Worm (Caenorhabditis elegans): ENCODE results near the gene nhr-164.
"Not testable (repeated sequence)": the region's sequence is repeated elsewhere in the genome, so short reads cannot be mapped to it uniquely, and the experiment has no call there.

- TF ChIP-seq pax-1 (tag; optimal IDR thresholded peaks at IDR 0.05); ceh-9 (tag; optimal IDR thresholded peaks at IDR 0.05); ceh-48 (tag; optimal IDR thresholded peaks at IDR 0.05); ama-1 (optimal IDR thresholded peaks at IDR 0.05); lim-6 (tag; optimal IDR thresholded peaks at IDR 0.05); pag-3 (tag; optimal IDR thresholded peaks at IDR 0.05; ENCODE audit: borderline replicate concordance); ahr-1 (tag; optimal IDR thresholded peaks at IDR 0.05); pqm-1 (tag; optimal IDR thresholded peaks at IDR 0.05): not testable (repeated sequence)
Observed at ce11 chrV:15207681-15208080, 27.9 kb downstream of the nhr-164 start, which contains the start of gene C41G6.12.

All from whole organism, late embryonic.